Worm (Caenorhabditis elegans): Measurements from ENCODE around the gene nas-31.

nas-31 gene

ce11 chrV:10918373-10918772 lies 3.3 kb downstream of the nas-31 start, which contains the start of gene F58B4.2:
TSS of gene F58B4.2 (minus strand) at chrV:10918473.
- TF ChIP-seq B0035.1 (tag; optimal IDR thresholded peaks at IDR 0.05) (no peak), efl-1 (GFP tag; optimal IDR thresholded peaks at IDR 0.05) (no peak), ceh-91 (GFP tag; IDR thresholded peaks at IDR 0.05) (no peak), dpff-1 (tag; optimal IDR thresholded peaks at IDR 0.05) (no peak), mcd-1 (GFP tag; IDR thresholded peaks at IDR 0.05) (no peak), F39B2.1 (GFP tag; IDR thresholded peaks at IDR 0.05) (no peak), lin-54 (GFP tag; optimal IDR thresholded peaks at IDR 0.05) (no peak)

- no peak for TF ChIP-seq zfh-2 (GFP tag; conservative IDR thresholded peaks at IDR 0.05)
- TF ChIP-seq unc-130 (GFP tag; optimal IDR thresholded peaks at IDR 0.05): no peak
- TF ChIP-seq mel-28 (tag; optimal IDR thresholded peaks at IDR 0.05; ENCODE audit: borderline replicate concordance): no peak
- no peak for TF ChIP-seq ets-4 (GFP tag; optimal IDR thresholded peaks at IDR 0.05)
- TF ChIP-seq hrde-1 (tag; optimal IDR thresholded peaks at IDR 0.05; ENCODE audit: borderline replicate concordance): no peak
- no peak for TF ChIP-seq dpl-1 (GFP tag; optimal IDR thresholded peaks at IDR 0.05)
- no peak for TF ChIP-seq cebp-2 (GFP tag; IDR thresholded peaks at IDR 0.05)
Measured at ce11 chrV:10915922-10916321, 5.7 kb downstream of the nas-31 start.

ce11 chrV:10909959-10910358 lies 11.7 kb downstream of the nas-31 start:
- TF ChIP-seq B0019.2 (GFP tag; conservative IDR thresholded peaks at IDR 0.05) (no peak), lir-1 (GFP tag; conservative IDR thresholded peaks at IDR 0.05) (no peak), K11D2.4 (GFP tag; IDR thresholded peaks at IDR 0.05) (no peak), lsl-1 (GFP tag; optimal IDR thresholded peaks at IDR 0.05) (no peak), mes-4 (tag; optimal IDR thresholded peaks at IDR 0.05) (no peak), K12H6.12 (tag; optimal IDR thresholded peaks at IDR 0.05) (no peak)

ce11 chrV:10909071-10909470 lies 12.6 kb downstream of the nas-31 start, which contains the start of gene zzz-1:
TSS of gene zzz-1 (minus strand) at chrV:10909171.
- TF ChIP-seq rpc-1 (optimal IDR thresholded peaks at IDR 0.05): no peak
- TF ChIP-seq rpc-1 (tag; optimal IDR thresholded peaks at IDR 0.05): no peak

- TF ChIP-seq D2030.7 (GFP tag; IDR thresholded peaks at IDR 0.05) (no peak), lag-1 (GFP tag; IDR thresholded peaks at IDR 0.05) (no peak), tbx-9 (tag; optimal IDR thresholded peaks at IDR 0.05; ENCODE audit: borderline replicate concordance) (no peak), cebp-2 (GFP tag; IDR thresholded peaks at IDR 0.05) (no peak), him-1 (tag; optimal IDR thresholded peaks at IDR 0.05) (no peak), ztf-18 (tag; optimal IDR thresholded peaks at IDR 0.05) (no peak), nfyb-1 (GFP tag; IDR thresholded peaks at IDR 0.05) (no peak), snpc-1.1 (tag; optimal IDR thresholded peaks at IDR 0.05; ENCODE audit: insufficient read depth) (no peak), ceh-79 (tag; optimal IDR thresholded peaks at IDR 0.05) (no peak), atf-7 (tag; optimal IDR thresholded peaks at IDR 0.05) (no peak), aptf-2 (GFP tag; conservative IDR thresholded peaks at IDR 0.05) (no peak), B0019.2 (GFP tag; conservative IDR thresholded peaks at IDR 0.05) (no peak), ceh-91 (GFP tag; IDR thresholded peaks at IDR 0.05) (no peak), ets-4 (GFP tag; optimal IDR thresholded peaks at IDR 0.05) (no peak)
Measured at ce11 chrV:10904795-10905194, 16.9 kb downstream of the nas-31 start.

ce11 chrV:10903748-10904147 lies 17.9 kb downstream of the nas-31 start, which contains the start of gene F32D8.15:
TSS of gene F32D8.15 (plus strand) at chrV:10904048.
- no peak for TF ChIP-seq egrh-3 (GFP tag; IDR thresholded peaks at IDR 0.05)
- TF ChIP-seq bed-1 (GFP tag; IDR thresholded peaks at IDR 0.05): no peak
- no peak for TF ChIP-seq F22D6.2 (tag; optimal IDR thresholded peaks at IDR 0.05)
- no peak for TF ChIP-seq nhr-179 (tag; optimal IDR thresholded peaks at IDR 0.05)
- TF ChIP-seq hlh-26 (GFP tag; conservative IDR thresholded peaks at IDR 0.05): no peak
- TF ChIP-seq ztf-6 (GFP tag; IDR thresholded peaks at IDR 0.05): no peak
- TF ChIP-seq ceh-40 (GFP tag; IDR thresholded peaks at IDR 0.05): no peak
- no peak for TF ChIP-seq akir-1 (GFP tag; optimal IDR thresholded peaks at IDR 0.05)
- TF ChIP-seq snpc-3.4 (tag; optimal IDR thresholded peaks at IDR 0.05): no peak
- no peak for TF ChIP-seq let-607 (tag; optimal IDR thresholded peaks at IDR 0.05)

All from whole organism, young adult.